Worm (Caenorhabditis elegans): ENCODE measurements around the gene elf-1.

DNA sequence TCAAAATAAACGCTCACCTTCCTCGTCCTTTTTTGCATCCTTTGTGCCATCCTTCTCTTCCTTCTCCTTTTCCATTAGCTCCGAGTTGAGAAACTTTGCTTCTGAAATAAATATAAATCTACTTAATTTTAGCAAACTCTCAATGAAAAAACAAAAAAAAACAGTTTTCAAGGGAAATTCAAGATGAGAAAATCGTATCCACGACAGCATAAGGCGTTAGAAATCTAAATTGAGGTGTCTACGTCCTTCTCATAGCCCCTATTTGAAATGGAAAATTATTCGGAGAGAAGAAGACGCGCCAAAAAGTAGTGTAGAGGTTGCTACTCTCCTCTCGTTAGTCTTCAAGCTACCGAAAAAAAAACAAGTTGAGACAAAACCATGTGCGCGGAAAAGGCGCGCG is 63.4 kb downstream of the elf-1 start, which contains the start of gene pat-12:
- TF ChIP-seq hlh-15 (tag; optimal IDR thresholded peaks at IDR 0.05) (no peak), sox-2 (GFP tag; IDR thresholded peaks at IDR 0.05) (no peak), lin-11 (tag; optimal IDR thresholded peaks at IDR 0.05) (no peak), ama-1 (optimal IDR thresholded peaks at IDR 0.05) (no peak), rnt-1 (tag; optimal IDR thresholded peaks at IDR 0.05) (no peak), ceh-18 (tag; optimal IDR thresholded peaks at IDR 0.05) (no peak), dmd-4 (tag; optimal IDR thresholded peaks at IDR 0.05; ENCODE audit: borderline replicate concordance) (no peak), ceh-14 (tag; optimal IDR thresholded peaks at IDR 0.05) (no peak), tbx-2 (tag; optimal IDR thresholded peaks at IDR 0.05) (no peak), npax-4 (tag; optimal IDR thresholded peaks at IDR 0.05) (no peak), fkh-10 (GFP tag; optimal IDR thresholded peaks at IDR 0.05) (no peak)

All from whole organism, late embryonic.